Fruit fly (Drosophila melanogaster) whole organism, embryonic: ENCODE data around the gene senju.

Experiments
- Awh ChIP-seq: fragments of 200-800 bp; sonication (Bioruptor generic); IDR thresholded peaks from 2 replicates; pipeline ENCODE4, ENCODE4 v1.3.6; 2022; ENCODE audit warnings: missing biosample characterization, missing genetic modification characterization
- B-H1 ChIP-seq: fragments of 200-800 bp; sonication (Bioruptor generic); IDR thresholded peaks from 3 replicates; pipeline ENCODE4 v1.3.6; 2022; ENCODE audit warnings: missing biosample characterization, missing genetic modification characterization
- BtbVII ChIP-seq: fragments of 200-800 bp; sonication (Bioruptor generic); optimal IDR thresholded peaks from 3 replicates; lab custom pipeline; 2017; ENCODE audit warnings: missing biosample characterization, mild to moderate bottlenecking, missing genetic modification characterization
- CG10274 ChIP-seq: fragments of 200-800 bp; sonication (Bioruptor generic); optimal IDR thresholded peaks from 3 replicates; lab custom pipeline; 2017; ENCODE audit warnings: missing biosample characterization, mild to moderate bottlenecking, missing genetic modification characterization
- CG10366 ChIP-seq: fragments of 200-800 bp; sonication (Bioruptor generic); IDR thresholded peaks from 2 replicates; pipeline ENCODE4 v1.3.6; 2022; ENCODE audit warnings: missing biosample characterization, missing genetic modification characterization
- CG10462 ChIP-seq: fragments of 200-800 bp; sonication (Bioruptor generic); optimal IDR thresholded peaks from 2 replicates; lab custom pipeline; 2016; ENCODE audit warnings: missing biosample characterization, missing genetic modification characterization
- CG11093 ChIP-seq: fragments of 200-800 bp; sonication (Bioruptor generic); IDR thresholded peaks from 3 replicates; pipeline ENCODE4 v1.3.6; 2022; ENCODE audit warnings: missing biosample characterization, missing genetic modification characterization
- CG11456 ChIP-seq: fragments of 200-800 bp; sonication (Bioruptor generic); IDR thresholded peaks from 3 replicates; pipeline ENCODE4 v1.3.6; 2022; ENCODE audit warnings: missing biosample characterization, missing genetic modification characterization
- CG12104 ChIP-seq: fragments of 200-800 bp; sonication (Bioruptor generic); optimal IDR thresholded peaks from 3 replicates; lab custom pipeline; 2016; ENCODE audit warnings: missing biosample characterization, missing genetic modification characterization
- CG12219 ChIP-seq: fragments of 200-800 bp; sonication (Bioruptor generic); optimal IDR thresholded peaks from 3 replicates; lab custom pipeline; 2018; ENCODE audit warnings: missing biosample characterization, mild to moderate bottlenecking, missing genetic modification characterization
- CG14667 ChIP-seq: fragments of 200-800 bp; sonication (Bioruptor generic); IDR thresholded peaks from 2 replicates; pipeline ENCODE4 v1.3.6; 2022; ENCODE audit warnings: missing biosample characterization, missing genetic modification characterization
- CG15011 ChIP-seq: fragments of 200-800 bp; sonication (Bioruptor generic); optimal IDR thresholded peaks from 3 replicates; lab custom pipeline; 2018; ENCODE audit warnings: missing biosample characterization, mild to moderate bottlenecking, missing genetic modification characterization
- CG15601 ChIP-seq: fragments of 200-800 bp; sonication (Bioruptor generic); optimal IDR thresholded peaks from 3 replicates; lab custom pipeline; 2019; ENCODE audit warnings: missing biosample characterization, mild to moderate bottlenecking, missing genetic modification characterization, moderate library complexity
- CG17328 ChIP-seq: fragments of 200-800 bp; sonication (Bioruptor generic); IDR thresholded peaks from 2 replicates; pipeline ENCODE4 v1.3.6; 2022; ENCODE audit warnings: missing biosample characterization, missing genetic modification characterization
- CG43689 ChIP-seq: fragments of 200-800 bp; sonication (Bioruptor generic); IDR thresholded peaks from 2 replicates; pipeline ENCODE4 v1.3.6; 2022; ENCODE audit warnings: missing biosample characterization, missing genetic modification characterization
- CG4617 ChIP-seq: fragments of 200-800 bp; sonication (Bioruptor generic); optimal IDR thresholded peaks from 3 replicates; lab custom pipeline; 2016; ENCODE audit warnings: missing biosample characterization, missing genetic modification characterization, borderline replicate concordance
- CG6813 ChIP-seq: fragments of 200-800 bp; sonication (Bioruptor generic); optimal IDR thresholded peaks from 2 replicates; lab custom pipeline; 2017; ENCODE audit warnings: missing biosample characterization, missing genetic modification characterization, mild to moderate bottlenecking, moderate library complexity, missing genetic modification reagents
- CG7556 ChIP-seq: fragments of 200-800 bp; sonication (Bioruptor generic); optimal IDR thresholded peaks from 2 replicates; lab custom pipeline; 2017; ENCODE audit warnings: missing biosample characterization, mild to moderate bottlenecking, missing genetic modification characterization
- CG9609 ChIP-seq: fragments of 200-800 bp; sonication (Bioruptor generic); optimal IDR thresholded peaks from 3 replicates; lab custom pipeline; 2016; ENCODE audit warnings: missing biosample characterization, missing genetic modification characterization
- Dbx ChIP-seq: fragments of 200-800 bp; sonication (Bioruptor generic); IDR thresholded peaks from 3 replicates; pipeline ENCODE4 v1.3.6; 2022; ENCODE audit warnings: missing biosample characterization, missing genetic modification characterization
- Dip3 ChIP-seq: fragments of 200-800 bp; sonication (Bioruptor generic); optimal IDR thresholded peaks from 3 replicates; lab custom pipeline; 2016; ENCODE audit warnings: missing biosample characterization, missing genetic modification characterization
- Hr3 ChIP-seq: fragments of 200-800 bp; sonication (Bioruptor generic); optimal IDR thresholded peaks from 3 replicates; lab custom pipeline; 2016; ENCODE audit warnings: missing biosample characterization, missing genetic modification characterization
- Hr51 ChIP-seq, 2 experiments: fragments of 200-800 bp; sonication (Bioruptor generic); optimal IDR thresholded peaks; 2 replicates in 1 of 2; 3 replicates in 1 of 2; lab custom pipeline; 2016 to 2018; ENCODE audit warnings: missing biosample characterization in 2 of 2, missing genetic modification characterization in 2 of 2, mild to moderate bottlenecking in 1 of 2, moderate library complexity in 1 of 2
- Med ChIP-seq: fragments of 200-800 bp; sonication (Bioruptor generic); peaks from one replicate; lab custom pipeline; 2016; ENCODE audit warnings: missing biosample characterization, missing genetic modification characterization, mild to moderate bottlenecking, inconsistent platforms, moderate library complexity
- Nf-YA ChIP-seq: fragments of 200-800 bp; sonication (Bioruptor generic); IDR thresholded peaks from 2 replicates; pipeline ENCODE4 v1.3.6; 2022; ENCODE audit warnings: missing biosample characterization, missing genetic modification characterization
- PHDP ChIP-seq: fragments of 200-800 bp; sonication (Bioruptor generic); optimal IDR thresholded peaks from 3 replicates; lab custom pipeline; 2018; ENCODE audit warnings: missing biosample characterization, mild to moderate bottlenecking, missing genetic modification characterization, moderate library complexity
- Pdp1 ChIP-seq, 2 experiments: fragments of 200-800 bp; sonication (Bioruptor generic); optimal IDR thresholded peaks; 3 replicates each; lab custom pipeline; 2016; ENCODE audit warnings: missing biosample characterization in 2 of 2, missing genetic modification characterization in 2 of 2, mild to moderate bottlenecking in 1 of 2, moderate library complexity in 1 of 2
- Rfx ChIP-seq: fragments of 200-800 bp; sonication (Bioruptor generic); IDR thresholded peaks from 2 replicates; pipeline ENCODE4 v1.3.6; 2022; ENCODE audit warnings: missing biosample characterization, missing genetic modification characterization
- Sry-β ChIP-seq: fragments of 200-800 bp; sonication (Bioruptor generic); optimal IDR thresholded peaks from 2 replicates; lab custom pipeline; 2018; ENCODE audit warnings: missing biosample characterization, mild to moderate bottlenecking, missing genetic modification characterization, moderate library complexity
- Usf ChIP-seq: fragments of 200-800 bp; sonication (Bioruptor generic); optimal IDR thresholded peaks from 2 replicates; lab custom pipeline; 2017; ENCODE audit warnings: missing genotype, missing biosample characterization, missing genetic modification characterization
- ash1 ChIP-seq: fragments of 200-800 bp; sonication (Bioruptor generic); optimal IDR thresholded peaks from 2 replicates; lab custom pipeline; 2018; ENCODE audit warnings: missing biosample characterization, mild to moderate bottlenecking, missing genetic modification characterization
- ato ChIP-seq: fragments of 200-800 bp; sonication (Bioruptor generic); IDR thresholded peaks from 2 replicates; pipeline ENCODE4 v1.3.6; 2022; ENCODE audit warnings: missing biosample characterization, missing genetic modification characterization; ENCODE audit not compliant: partially characterized antibody
- caup ChIP-seq: fragments of 200-800 bp; sonication (Bioruptor generic); optimal IDR thresholded peaks from 3 replicates; lab custom pipeline; 2017; ENCODE audit warnings: missing biosample characterization, mild to moderate bottlenecking, missing genetic modification characterization, moderate library complexity; ENCODE audit not compliant: severe bottlenecking
- ci ChIP-seq: fragments of 200-800 bp; sonication (Bioruptor generic); IDR thresholded peaks from 3 replicates; pipeline ENCODE4 v1.3.6; 2022; ENCODE audit warnings: missing biosample characterization, missing genetic modification characterization
- dimm ChIP-seq: fragments of 200-800 bp; sonication (Bioruptor generic); IDR thresholded peaks from 2 replicates; pipeline ENCODE4 v1.3.6; 2022; ENCODE audit warnings: missing biosample characterization, missing genetic modification characterization
- disco-r ChIP-seq: fragments of 200-800 bp; sonication (Bioruptor generic); optimal IDR thresholded peaks from 2 replicates; lab custom pipeline; 2016; ENCODE audit warnings: missing biosample characterization, missing genetic modification characterization
- ems ChIP-seq: fragments of 200-800 bp; sonication (Bioruptor generic); optimal IDR thresholded peaks from 3 replicates; lab custom pipeline; 2016; ENCODE audit warnings: missing biosample characterization, missing genetic modification characterization
- gcm ChIP-seq: fragments of 200-800 bp; sonication (Bioruptor generic); optimal IDR thresholded peaks from 2 replicates; lab custom pipeline; 2019; ENCODE audit warnings: missing biosample characterization, mild to moderate bottlenecking, missing genetic modification characterization, moderate library complexity
- her ChIP-seq: fragments of 200-800 bp; sonication (Bioruptor generic); optimal IDR thresholded peaks from 2 replicates; lab custom pipeline; 2016; ENCODE audit warnings: missing biosample characterization, missing genetic modification characterization
- kay ChIP-seq: fragments of 200-800 bp; sonication (Bioruptor generic); optimal IDR thresholded peaks from 2 replicates; lab custom pipeline; 2016; ENCODE audit warnings: missing biosample characterization, missing genetic modification characterization
- nerfin-1 ChIP-seq: fragments of 200-800 bp; sonication (Bioruptor generic); optimal IDR thresholded peaks from 3 replicates; lab custom pipeline; 2019; ENCODE audit warnings: missing biosample characterization, mild to moderate bottlenecking, missing genetic modification characterization, moderate library complexity
- nmo ChIP-seq: fragments of 200-800 bp; sonication (Bioruptor generic); optimal IDR thresholded peaks from 2 replicates; lab custom pipeline; 2018; ENCODE audit warnings: missing biosample characterization, mild to moderate bottlenecking, missing genetic modification characterization, moderate library complexity
- p53 ChIP-seq: fragments of 200-800 bp; sonication (Bioruptor generic); optimal IDR thresholded peaks from 2 replicates; lab custom pipeline; 2016; ENCODE audit warnings: missing biosample characterization, missing genetic modification characterization
- salm ChIP-seq: fragments of 200-800 bp; sonication (Bioruptor generic); optimal IDR thresholded peaks from 2 replicates; lab custom pipeline; 2018; ENCODE audit warnings: missing biosample characterization, mild to moderate bottlenecking, missing genetic modification characterization
- sim ChIP-seq: fragments of 200-800 bp; sonication (Bioruptor generic); IDR thresholded peaks from 2 replicates; pipeline ENCODE4 v1.3.6; 2022; ENCODE audit warnings: missing biosample characterization, missing genetic modification characterization
- sisA ChIP-seq: fragments of 200-800 bp; sonication (Bioruptor generic); IDR thresholded peaks from 2 replicates; pipeline ENCODE4 v1.3.6; 2022; ENCODE audit warnings: missing biosample characterization, missing genetic modification characterization
- sob ChIP-seq: fragments of 200-800 bp; sonication (Bioruptor generic); IDR thresholded peaks from 2 replicates; pipeline ENCODE4 v1.3.6; 2022; ENCODE audit warnings: missing biosample characterization, missing genetic modification characterization
- ttk ChIP-seq: fragments of 200-800 bp; sonication (Bioruptor generic); IDR thresholded peaks from 2 replicates; pipeline ENCODE4 v2.1.2; 2022; ENCODE audit warnings: missing biosample characterization, missing genetic modification characterization
- twi ChIP-seq: fragments of 200-800 bp; optimal IDR thresholded peaks from 2 replicates; lab custom pipeline; 2019; ENCODE audit warnings: missing biosample characterization, mild to moderate bottlenecking, missing genetic modification characterization, moderate library complexity
- zfh2 ChIP-seq: fragments of 200-800 bp; sonication (Bioruptor generic); optimal IDR thresholded peaks from 2 replicates; lab custom pipeline; 2016; ENCODE audit warnings: missing biosample characterization, missing genetic modification characterization

The senju gene

dm6 chr2L:5060952-5061478 is 8.4 kb downstream of the senju start:
- TF ChIP-seq nmo (peak; percentile 25), CG12104 (GFP tag; lab: Kevin White, UChicago) (peak; percentile 51), PHDP (tag; lab: Kevin White, UChicago) (peak; percentile 73), ems (GFP tag; lab: Kevin White, UChicago) (peak; percentile 62), CG15011 (GFP tag; lab: Kevin White, UChicago) (peak; percentile 53), ci (peak; percentile 74), disco-r (peak; percentile 61), gcm (peak; percentile 34), salm (tag; lab: Kevin White, UChicago) (peak; percentile 24), CG15601 (tag; lab: Kevin White, UChicago) (peak; percentile 45), Pdp1 (GFP tag; optimal IDR thresholded peaks at IDR 0.05; lab: Kevin White, UChicago) (peak; percentile 59 to 85), CG12219 (GFP tag; lab: Kevin White, UChicago) (peak; percentile 52), BtbVII (GFP tag; lab: Kevin White, UChicago) (peak; percentile 71), CG11093 (GFP tag; lab: Robert Waterston, UW) (0 out of 3 replicates have a peak, but pooled peaks have one; percentile 32), Sry-β (no peak), CG11456 (peak; percentile 69; the same call in 1 of the 3 replicates), CG7556 (GFP tag; lab: Kevin White, UChicago) (peak; percentile 75), p53 (GFP tag; lab: Kevin White, UChicago) (peak; percentile 68), ato (GFP tag; lab: Robert Waterston, UW) (no peak), CG14667 (GFP tag; lab: Robert Waterston, UW) (no peak), nerfin-1 (peak; percentile 0), CG17328 (GFP tag; lab: Robert Waterston, UW) (peak; percentile 74), Usf (no peak), Med (GFP tag; lab: Kevin White, UChicago) (peak; percentile 93), twi (tag; lab: Kevin White, UChicago) (no peak), Hr51 (GFP tag; optimal IDR thresholded peaks at IDR 0.05; lab: Kevin White, UChicago) (peak in 1 of 2 experiments; percentile 63), ash1 (GFP tag; lab: Kevin White, UChicago) (no peak), CG6813 (GFP tag; lab: Kevin White, UChicago) (peak; percentile 78), CG4617 (GFP tag; lab: Kevin White, UChicago) (no peak), Dbx (GFP tag; lab: Robert Waterston, UW) (peak; percentile 72), CG10462 (GFP tag; lab: Kevin White, UChicago) (no peak), her (peak; percentile 50), Dip3 (GFP tag; lab: Kevin White, UChicago) (peak; percentile 77), sisA (GFP tag; lab: Robert Waterston, UW) (peak; percentile 66), caup (GFP tag; lab: Kevin White, UChicago) (peak; percentile 88), kay (peak; percentile 74), zfh2 (GFP tag; lab: Kevin White, UChicago) (peak; percentile 59), sim (GFP tag; lab: Robert Waterston, UW) (no peak), Rfx (GFP tag; lab: Robert Waterston, UW) (peak; percentile 82), Nf-YA (GFP tag; lab: Robert Waterston, UW) (no peak), B-H1 (GFP tag; lab: Robert Waterston, UW) (peak; percentile 43; the same call in 2 of the 3 replicates), dimm (GFP tag; lab: Robert Waterston, UW) (peak; percentile 55), CG10366 (GFP tag; lab: Robert Waterston, UW) (peak; percentile 51), CG43689 (GFP tag; lab: Robert Waterston, UW) (0 out of 2 replicates have a peak, but pooled peaks have one; percentile 36), Hr3 (GFP tag; lab: Kevin White, UChicago) (peak; percentile 44), ttk (GFP tag; lab: Robert Waterston, UW) (no peak; the same call in 1 of the 2 replicates), sob (peak; percentile 75), Awh (GFP tag; lab: Robert Waterston, UW) (peak; percentile 73), CG10274 (GFP tag; lab: Kevin White, UChicago) (peak; percentile 15), CG9609 (GFP tag; lab: Kevin White, UChicago) (peak; percentile 26)
